Worm (Caenorhabditis elegans) whole organism, young adult: ENCODE measurements around the gene golg-4.

Source experiments
- B0019.2 ChIP-seq: fragments of 200-800 bp; sonication (Bioruptor generic); conservative IDR thresholded peaks from 2 replicates; pipeline ENCODE4 v1.3.6; 2022; ENCODE audit warnings: missing genetic modification reagents, missing genetic modification characterization, missing compliant biosample characterization
- B0261.1 ChIP-seq: sonication (generic microtip); optimal IDR thresholded peaks from 2 replicates; lab custom pipeline; 2016; ENCODE audit warnings: mild to moderate bottlenecking, missing genetic modification characterization, moderate library complexity, missing compliant biosample characterization
- C06A6.2 ChIP-seq: fragments of 200-800 bp; sonication (Bioruptor generic); conservative IDR thresholded peaks from 2 replicates; pipeline ENCODE4 v1.3.6; 2022; ENCODE audit warnings: missing genetic modification characterization, missing compliant biosample characterization
- C17E4.6 ChIP-seq: fragments of 200-800 bp; sonication (Bioruptor generic); IDR thresholded peaks from 2 replicates; pipeline ENCODE4 v1.3.6; 2022; ENCODE audit warnings: missing genetic modification reagents, missing genetic modification characterization, missing compliant biosample characterization
- F10E7.11 ChIP-seq: sonication (generic microtip); optimal IDR thresholded peaks from 2 replicates; lab custom pipeline; 2017; ENCODE audit warnings: mild to moderate bottlenecking, missing genetic modification characterization, moderate library complexity, missing compliant biosample characterization
- F22D6.2 ChIP-seq: sonication (generic microtip); optimal IDR thresholded peaks from 2 replicates; lab custom pipeline; 2016; ENCODE audit warnings: mild to moderate bottlenecking, missing genetic modification characterization, missing compliant biosample characterization
- F23B12.7 ChIP-seq: sonication (generic microtip); optimal IDR thresholded peaks from 2 replicates; lab custom pipeline; 2017; ENCODE audit warnings: missing genetic modification characterization, mild to moderate bottlenecking, missing compliant biosample characterization, antibody characterized with exemption, moderate library complexity; ENCODE audit not compliant: insufficient read depth
- F49E8.2 ChIP-seq: sonication (generic microtip); optimal IDR thresholded peaks from 3 replicates; lab custom pipeline; 2017; ENCODE audit warnings: missing genetic modification characterization, mild to moderate bottlenecking, missing compliant biosample characterization, antibody characterized with exemption, moderate library complexity; ENCODE audit not compliant: insufficient read depth
- F52B5.7 ChIP-seq: sonication (generic microtip); optimal IDR thresholded peaks from 2 replicates; lab custom pipeline; 2016; ENCODE audit warnings: mild to moderate bottlenecking, missing genetic modification characterization, missing compliant biosample characterization
- K11D2.4 ChIP-seq: fragments of 200-800 bp; sonication (Bioruptor generic); IDR thresholded peaks from 2 replicates; pipeline ENCODE4 v1.3.6; 2022; ENCODE audit warnings: missing genetic modification reagents, missing genetic modification characterization, missing compliant biosample characterization
- Y53F4B.3 ChIP-seq: fragments of 200-800 bp; sonication (Bioruptor generic); IDR thresholded peaks from 2 replicates; pipeline ENCODE4 v1.3.6; 2022; ENCODE audit warnings: missing genetic modification reagents, missing genetic modification characterization, missing compliant biosample characterization
- Y67H2A.10 ChIP-seq: fragments of 200-800 bp; sonication (Bioruptor generic); conservative IDR thresholded peaks from 2 replicates; pipeline ENCODE4 v1.3.6; 2022; ENCODE audit warnings: missing genetic modification reagents, missing genetic modification characterization, missing compliant biosample characterization
- akir-1 ChIP-seq: fragments of 200-800 bp; sonication (Bioruptor generic); optimal IDR thresholded peaks from 2 replicates; lab custom pipeline; 2018; ENCODE audit warnings: mild to moderate bottlenecking, missing genetic modification characterization, moderate library complexity, missing compliant biosample characterization
- attf-5 ChIP-seq: fragments of 200-800 bp; sonication (Bioruptor generic); optimal IDR thresholded peaks from 2 replicates; lab custom pipeline; 2018; ENCODE audit warnings: mild to moderate bottlenecking, missing genetic modification characterization, missing compliant biosample characterization
- bed-1 ChIP-seq: fragments of 200-800 bp; sonication (Bioruptor generic); IDR thresholded peaks from 2 replicates; pipeline ENCODE4 v1.3.6; 2022; ENCODE audit warnings: missing genetic modification reagents, missing genetic modification characterization, missing compliant biosample characterization
- bed-2 ChIP-seq: fragments of 200-800 bp; sonication (Bioruptor generic); IDR thresholded peaks from 2 replicates; pipeline ENCODE4 v1.3.6; 2022; ENCODE audit warnings: missing genetic modification reagents, missing genetic modification characterization, missing compliant biosample characterization
- ccch-3 ChIP-seq: fragments of 200-800 bp; sonication (Bioruptor generic); optimal IDR thresholded peaks from 2 replicates; lab custom pipeline; 2018; ENCODE audit warnings: mild to moderate bottlenecking, missing genetic modification characterization, missing compliant biosample characterization
- cebp-1 ChIP-seq, 2 experiments: fragments of 200-800 bp in 1 of 2; sonication (Bioruptor generic) in 1 of 2; sonication (generic microtip) in 1 of 2; IDR thresholded peaks in 1 of 2; optimal IDR thresholded peaks in 1 of 2; 2 replicates each; pipeline versions ENCODE4 v1.3.6 to Lab custom; 2017 to 2022; ENCODE audit warnings: missing compliant biosample characterization in 2 of 2, missing genetic modification characterization in 2 of 2, mild to moderate bottlenecking in 1 of 2, missing genetic modification reagents in 1 of 2, moderate library complexity in 1 of 2
- cebp-2 ChIP-seq: fragments of 200-800 bp; sonication (Bioruptor generic); IDR thresholded peaks from 2 replicates; pipeline ENCODE4 v1.3.6; 2022; ENCODE audit warnings: missing genetic modification characterization, missing compliant biosample characterization
- ceh-100 ChIP-seq: fragments of 200-800 bp; sonication (Bioruptor generic); IDR thresholded peaks from 2 replicates; pipeline ENCODE4 v1.3.6; 2022; ENCODE audit warnings: missing genetic modification reagents, missing genetic modification characterization, missing compliant biosample characterization
- ceh-27 ChIP-seq: fragments of 200-800 bp; sonication (Bioruptor generic); optimal IDR thresholded peaks from 2 replicates; lab custom pipeline; 2018; ENCODE audit warnings: mild to moderate bottlenecking, missing genetic modification characterization, moderate library complexity, missing compliant biosample characterization
- ceh-40 ChIP-seq: fragments of 200-800 bp; sonication (Bioruptor generic); IDR thresholded peaks from 2 replicates; pipeline ENCODE4 v1.3.6; 2022; ENCODE audit warnings: missing genetic modification characterization, missing compliant biosample characterization
- ceh-91 ChIP-seq: fragments of 200-800 bp; sonication (Bioruptor generic); IDR thresholded peaks from 2 replicates; pipeline ENCODE4 v1.3.6; 2022; ENCODE audit warnings: missing genetic modification reagents, missing genetic modification characterization, missing compliant biosample characterization
- chd-7 ChIP-seq: sonication (generic microtip); optimal IDR thresholded peaks from 2 replicates; lab custom pipeline; 2016; ENCODE audit warnings: mild to moderate bottlenecking, missing genetic modification characterization, moderate library complexity, missing compliant biosample characterization
- die-1 ChIP-seq: sonication (generic microtip); optimal IDR thresholded peaks from 2 replicates; lab custom pipeline; 2016; ENCODE audit warnings: missing genotype, mild to moderate bottlenecking, missing genetic modification characterization, missing compliant biosample characterization
- dpff-1 ChIP-seq: sonication (generic microtip); optimal IDR thresholded peaks from 2 replicates; lab custom pipeline; 2017; ENCODE audit warnings: mild to moderate bottlenecking, missing genetic modification characterization, missing compliant biosample characterization
- fkh-3 ChIP-seq: sonication (generic microtip); optimal IDR thresholded peaks from 2 replicates; lab custom pipeline; 2016; ENCODE audit warnings: mild to moderate bottlenecking, missing genetic modification characterization, missing compliant biosample characterization
- hlh-26 ChIP-seq: fragments of 200-800 bp; sonication (Bioruptor generic); conservative IDR thresholded peaks from 2 replicates; pipeline ENCODE4 v1.3.6; 2022; ENCODE audit warnings: missing genetic modification reagents, missing genetic modification characterization, missing compliant biosample characterization
- lag-1 ChIP-seq: fragments of 200-800 bp; sonication (Bioruptor generic); IDR thresholded peaks from 2 replicates; pipeline ENCODE4 v1.3.6; 2022; ENCODE audit warnings: missing genetic modification reagents, missing genetic modification characterization, missing compliant biosample characterization
- let-607 ChIP-seq, 2 experiments: fragments of 200-800 bp in 1 of 2; sonication (Bioruptor generic) in 1 of 2; sonication (generic microtip) in 1 of 2; optimal IDR thresholded peaks; 2 replicates each; lab custom pipeline; 2016 to 2018; ENCODE audit warnings: mild to moderate bottlenecking in 2 of 2, missing compliant biosample characterization in 2 of 2, missing genetic modification characterization in 2 of 2, moderate library complexity in 2 of 2, missing genotype in 1 of 2
- lsy-27 ChIP-seq: sonication (generic microtip); optimal IDR thresholded peaks from 2 replicates; lab custom pipeline; 2017; ENCODE audit warnings: missing genetic modification characterization, mild to moderate bottlenecking, missing compliant biosample characterization, antibody characterized with exemption, missing genotype, borderline replicate concordance; ENCODE audit not compliant: insufficient read depth
- madf-3 ChIP-seq: fragments of 200-800 bp; sonication (Bioruptor generic); IDR thresholded peaks from 2 replicates; pipeline ENCODE4 v1.3.6; 2022; ENCODE audit warnings: missing genetic modification reagents, missing genetic modification characterization, missing compliant biosample characterization
- madf-8 ChIP-seq: fragments of 200-800 bp; sonication (Bioruptor generic); conservative IDR thresholded peaks from 2 replicates; pipeline ENCODE4 v1.3.6; 2022; ENCODE audit warnings: missing genetic modification reagents, missing genetic modification characterization, missing compliant biosample characterization
- mel-28 ChIP-seq: sonication (generic microtip); optimal IDR thresholded peaks from 2 replicates; lab custom pipeline; 2016; ENCODE audit warnings: borderline replicate concordance, mild to moderate bottlenecking, missing genetic modification characterization, missing compliant biosample characterization
- nfya-1 ChIP-seq: sonication (generic microtip); optimal IDR thresholded peaks from 2 replicates; lab custom pipeline; 2017; ENCODE audit warnings: antibody characterized with exemption, missing compliant biosample characterization, missing genetic modification characterization, borderline replicate concordance; ENCODE audit not compliant: insufficient read depth
- nhr-120 ChIP-seq: fragments of 200-800 bp; sonication (Bioruptor generic); IDR thresholded peaks from 2 replicates; pipeline ENCODE4 v1.3.6; 2022; ENCODE audit warnings: missing genetic modification characterization, missing compliant biosample characterization
- nhr-27 ChIP-seq: fragments of 200-800 bp; sonication (Bioruptor generic); optimal IDR thresholded peaks from 2 replicates; lab custom pipeline; 2018; ENCODE audit warnings: mild to moderate bottlenecking, missing genetic modification characterization, moderate library complexity, missing compliant biosample characterization
- repo-1 ChIP-seq: sonication (generic microtip); optimal IDR thresholded peaks from 2 replicates; lab custom pipeline; 2017; ENCODE audit warnings: mild to moderate bottlenecking, missing genetic modification characterization, missing compliant biosample characterization
- snpc-1.1 ChIP-seq: sonication (generic microtip); optimal IDR thresholded peaks from 2 replicates; lab custom pipeline; 2017; ENCODE audit warnings: missing genetic modification characterization, mild to moderate bottlenecking, missing compliant biosample characterization, antibody characterized with exemption, moderate library complexity, missing genotype, missing genetic modification reagents; ENCODE audit not compliant: insufficient read depth
- snpc-3.4 ChIP-seq: sonication (generic microtip); optimal IDR thresholded peaks from 2 replicates; lab custom pipeline; 2017; ENCODE audit warnings: missing genetic modification characterization, mild to moderate bottlenecking, missing compliant biosample characterization, antibody characterized with exemption, moderate library complexity, missing genotype, missing genetic modification reagents
- somi-1 ChIP-seq: fragments of 200-800 bp; sonication (Bioruptor generic); optimal IDR thresholded peaks from 2 replicates; lab custom pipeline; 2018; ENCODE audit warnings: mild to moderate bottlenecking, missing genetic modification characterization, missing compliant biosample characterization
- sptf-2 ChIP-seq: fragments of 200-800 bp; sonication (Bioruptor generic); optimal IDR thresholded peaks from 2 replicates; lab custom pipeline; 2018; ENCODE audit warnings: mild to moderate bottlenecking, missing genetic modification characterization, missing compliant biosample characterization
- unc-130 ChIP-seq: sonication (generic microtip); optimal IDR thresholded peaks from 2 replicates; lab custom pipeline; 2016; ENCODE audit warnings: missing genetic modification reagents, missing genetic modification characterization, missing compliant biosample characterization
- unc-62 ChIP-seq: fragments of 150-350 bp; optimal IDR thresholded peaks from 2 replicates; lab custom pipeline; 2014; ENCODE audit warnings: missing biosample characterization, missing genetic modification reagents, missing genetic modification characterization
- zfh-2 ChIP-seq: fragments of 200-800 bp; sonication (Bioruptor generic); conservative IDR thresholded peaks from 2 replicates; pipeline ENCODE4 v1.3.6; 2022; ENCODE audit warnings: missing genetic modification reagents, missing genetic modification characterization, missing compliant biosample characterization
- ztf-26 ChIP-seq: sonication (generic microtip); optimal IDR thresholded peaks from 2 replicates; lab custom pipeline; 2017; ENCODE audit warnings: missing genetic modification characterization, missing compliant biosample characterization

golg-4 gene

DNA sequence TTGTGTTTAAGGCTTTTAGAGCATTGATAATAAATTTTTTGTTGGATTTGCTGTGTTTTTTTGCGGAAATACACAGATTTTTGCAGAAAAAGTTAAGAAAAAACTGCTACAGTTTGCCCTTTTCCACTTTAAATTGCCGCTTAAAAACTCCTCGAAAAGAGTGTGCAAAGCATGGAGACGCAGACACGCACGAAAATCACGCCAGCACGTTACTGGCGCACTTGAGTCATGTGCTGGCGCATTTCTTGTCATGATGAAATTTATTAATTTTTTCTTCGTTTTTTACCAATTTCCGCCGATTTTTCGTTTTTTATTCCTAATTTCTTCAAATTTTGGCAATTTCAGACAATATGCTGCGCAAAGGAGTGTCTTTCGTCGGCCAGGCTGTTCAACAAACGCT lies 54.7 kb downstream of the golg-4 start, which contains the start of gene C34C12.8 (continued):
- TF ChIP-seq K11D2.4 (GFP tag; lab: Robert Waterston, UW), result peak; percentile 96
- TF ChIP-seq ceh-40 (GFP tag; lab: Robert Waterston, UW), result no peak
- peak; percentile 12 for TF ChIP-seq F10E7.11 (tag; lab: Kevin White, UChicago)
- peak; percentile 30 for TF ChIP-seq unc-62 (GFP tag; lab: Kevin White, UChicago)
- TF ChIP-seq madf-8 (GFP tag; lab: Robert Waterston, UW), result peak; percentile 80
- TF ChIP-seq lag-1 (GFP tag; lab: Robert Waterston, UW), result no peak
- TF ChIP-seq ceh-100 (GFP tag; lab: Robert Waterston, UW), result peak; percentile 90
- TF ChIP-seq lsy-27 (tag; lab: Kevin White, UChicago), result no peak
- TF ChIP-seq bed-1 (GFP tag; lab: Robert Waterston, UW), result no peak
- no peak for TF ChIP-seq bed-2 (GFP tag; lab: Robert Waterston, UW)
- TF ChIP-seq nhr-27 (tag; lab: Kevin White, UChicago), result peak; percentile 37
- TF ChIP-seq ztf-26, result peak; percentile 90
- TF ChIP-seq nfya-1 (tag; lab: Kevin White, UChicago), result no peak
- TF ChIP-seq fkh-3, result no peak
- TF ChIP-seq let-607 (tag; optimal IDR thresholded peaks at IDR 0.05; lab: Kevin White, UChicago), result peak; percentile 36 to 77
- peak; percentile 89 for TF ChIP-seq C17E4.6
- TF ChIP-seq F23B12.7 (tag; lab: Kevin White, UChicago), result peak; percentile 69
- TF ChIP-seq zfh-2, result peak; percentile 50; the same call in 1 of the 2 replicates
- no peak for TF ChIP-seq akir-1 (GFP tag; lab: Kevin White, UChicago)
- TF ChIP-seq Y67H2A.10, result peak; percentile 25; the same call in 1 of the 2 replicates
- TF ChIP-seq ceh-27 (GFP tag; lab: Kevin White, UChicago), result peak; percentile 75
- peak; percentile 14 for TF ChIP-seq B0261.1 (tag; lab: Kevin White, UChicago)
- no peak for TF ChIP-seq mel-28 (tag; lab: Kevin White, UChicago)
- 0 out of 2 replicates have a peak, but pooled peaks have one; percentile 11 for TF ChIP-seq Y53F4B.3
- peak; percentile 88 for TF ChIP-seq B0019.2 (GFP tag; lab: Robert Waterston, UW)
- no peak for TF ChIP-seq ccch-3 (GFP tag; lab: Kevin White, UChicago)
- TF ChIP-seq die-1 (tag; lab: Kevin White, UChicago), result no peak
- TF ChIP-seq snpc-1.1 (tag; lab: Kevin White, UChicago), result peak; percentile 76
- peak; percentile 33; the same call in 1 of the 2 replicates for TF ChIP-seq cebp-1 (GFP tag; IDR thresholded peaks at IDR 0.05; lab: Robert Waterston, UW)
- peak; percentile 94 for TF ChIP-seq cebp-1 (tag; optimal IDR thresholded peaks at IDR 0.05; lab: Kevin White, UChicago)
- peak; percentile 83 for TF ChIP-seq ceh-91 (GFP tag; lab: Robert Waterston, UW)
- TF ChIP-seq snpc-3.4 (tag; lab: Kevin White, UChicago), result peak; percentile 92
- TF ChIP-seq repo-1, result peak; percentile 94
- TF ChIP-seq somi-1 (GFP tag; lab: Kevin White, UChicago), result peak; percentile 75
- TF ChIP-seq F52B5.7 (tag; lab: Kevin White, UChicago), result peak; percentile 23
- TF ChIP-seq hlh-26 (GFP tag; lab: Robert Waterston, UW), result no peak
- no peak for TF ChIP-seq nhr-120
- peak; percentile 76; the same call in 1 of the 2 replicates for TF ChIP-seq cebp-2 (GFP tag; lab: Robert Waterston, UW)
- TF ChIP-seq madf-3 (GFP tag; lab: Robert Waterston, UW), result peak; percentile 96
- TF ChIP-seq dpff-1, result no peak
- TF ChIP-seq F22D6.2, result peak; percentile 82
- TF ChIP-seq unc-130 (GFP tag; lab: Kevin White, UChicago), result peak; percentile 65
- TF ChIP-seq sptf-2 (GFP tag; lab: Kevin White, UChicago), result no peak
- TF ChIP-seq attf-5 (GFP tag; lab: Kevin White, UChicago), result peak; percentile 90
- TF ChIP-seq chd-7 (tag; lab: Kevin White, UChicago), result peak; percentile 33
- TF ChIP-seq F49E8.2 (tag; lab: Kevin White, UChicago), result peak; percentile 89
- peak; percentile 84 for TF ChIP-seq C06A6.2
